Worm (Caenorhabditis elegans): ENCODE data around the gene pes-10.

The pes-10 gene

ce11 chrII:12847736-12848135 lies at the start of gene pes-10:
TSS of gene pes-10 (minus strand) at chrII:12847836.
- no peak for TF ChIP-seq lsy-12 (tag; optimal IDR thresholded peaks at IDR 0.05)

ce11 chrII:12897361-12897760 lies 49.7 kb upstream of the pes-10 start:
- TF ChIP-seq mml-1 (tag; optimal IDR thresholded peaks at IDR 0.05): no peak
- TF ChIP-seq mdl-1 (tag; optimal IDR thresholded peaks at IDR 0.05): no peak
- TF ChIP-seq aly-2 (tag; optimal IDR thresholded peaks at IDR 0.05): no peak
- no peak for TF ChIP-seq elt-2 (tag; optimal IDR thresholded peaks at IDR 0.05)
- no peak for TF ChIP-seq nhr-43 (tag; optimal IDR thresholded peaks at IDR 0.05; ENCODE audit: poor library complexity, severe bottlenecking)
- no peak for TF ChIP-seq ceh-28 (tag; optimal IDR thresholded peaks at IDR 0.05)

- TF ChIP-seq fkh-2 (tag; optimal IDR thresholded peaks at IDR 0.05): no peak
- TF ChIP-seq ceh-28 (tag; optimal IDR thresholded peaks at IDR 0.05): no peak
- TF ChIP-seq nhr-43 (tag; optimal IDR thresholded peaks at IDR 0.05; ENCODE audit: poor library complexity, severe bottlenecking): no peak
- no peak for TF ChIP-seq fkh-10 (GFP tag; optimal IDR thresholded peaks at IDR 0.05)
- no peak for TF ChIP-seq nhr-76 (tag; optimal IDR thresholded peaks at IDR 0.05)
Observed at ce11 chrII:12896666-12897065, 49.0 kb upstream of the pes-10 start.

ce11 chrII:12895078-12895670 lies 47.5 kb upstream of the pes-10 start, which contains the start of the genes clec-62 and clec-63:
TSS of gene clec-62 (minus strand) at chrII:12895128.
TSS of gene clec-63 (plus strand) at chrII:12895638.
- TF ChIP-seq pha-4 (tag; optimal IDR thresholded peaks at IDR 0.05) (peak; percentile 39), elt-2 (tag; optimal IDR thresholded peaks at IDR 0.05) (peak; percentile 96), ceh-28 (tag; optimal IDR thresholded peaks at IDR 0.05) (no peak), daf-12 (tag; optimal IDR thresholded peaks at IDR 0.05) (no peak), snpc-4 (tag; optimal IDR thresholded peaks at IDR 0.05) (no peak), ceh-9 (tag; optimal IDR thresholded peaks at IDR 0.05) (no peak), pqm-1 (tag; optimal IDR thresholded peaks at IDR 0.05) (peak; percentile 72), unc-39 (tag; optimal IDR thresholded peaks at IDR 0.05) (no peak), aly-2 (tag; optimal IDR thresholded peaks at IDR 0.05) (no peak), nhr-25 (tag; optimal IDR thresholded peaks at IDR 0.05) (no peak), jun-1 (tag; optimal IDR thresholded peaks at IDR 0.05) (peak; percentile 30)

ce11 chrII:12892407-12892806 lies 44.8 kb upstream of the pes-10 start:
- no peak for TF ChIP-seq elt-3 (tag; optimal IDR thresholded peaks at IDR 0.05)
- TF ChIP-seq nhr-11 (tag; optimal IDR thresholded peaks at IDR 0.05): no peak
- TF ChIP-seq fkh-2 (tag; optimal IDR thresholded peaks at IDR 0.05): no peak
- no peak for TF ChIP-seq zag-1 (tag; optimal IDR thresholded peaks at IDR 0.05)
- no peak for TF ChIP-seq ztf-11 (tag; optimal IDR thresholded peaks at IDR 0.05)
- peak; percentile 57 for TF ChIP-seq elt-2 (tag; optimal IDR thresholded peaks at IDR 0.05)
- TF ChIP-seq pqm-1 (tag; optimal IDR thresholded peaks at IDR 0.05): peak; percentile 18
- TF ChIP-seq nhr-76 (tag; optimal IDR thresholded peaks at IDR 0.05): no peak
- TF ChIP-seq nfya-1 (tag; optimal IDR thresholded peaks at IDR 0.05; ENCODE audit: insufficient read depth): no peak
- peak; percentile 26 for TF ChIP-seq jun-1 (tag; optimal IDR thresholded peaks at IDR 0.05)
- no peak for TF ChIP-seq snpc-4 (tag; optimal IDR thresholded peaks at IDR 0.05)
- TF ChIP-seq daf-12 (tag; optimal IDR thresholded peaks at IDR 0.05): no peak
- no peak for TF ChIP-seq R02D3.7 (tag; optimal IDR thresholded peaks at IDR 0.05)

ce11 chrII:12888471-12888870 lies 40.8 kb upstream of the pes-10 start, which contains the start of gene F35C5.3:
TSS of gene F35C5.3 (plus strand) at chrII:12888771.
- TF ChIP-seq nfya-1 (tag; optimal IDR thresholded peaks at IDR 0.05; ENCODE audit: insufficient read depth) (no peak), daf-12 (tag; optimal IDR thresholded peaks at IDR 0.05) (no peak), ztf-4 (tag; optimal IDR thresholded peaks at IDR 0.05) (no peak), mml-1 (tag; optimal IDR thresholded peaks at IDR 0.05) (no peak), nhr-12 (tag; optimal IDR thresholded peaks at IDR 0.05) (no peak), nhr-11 (tag; optimal IDR thresholded peaks at IDR 0.05) (no peak), egl-27 (tag; optimal IDR thresholded peaks at IDR 0.05) (no peak), fos-1 (tag; optimal IDR thresholded peaks at IDR 0.05) (no peak), elt-2 (tag; optimal IDR thresholded peaks at IDR 0.05) (no peak), ceh-28 (tag; optimal IDR thresholded peaks at IDR 0.05) (no peak), nhr-77 (tag; optimal IDR thresholded peaks at IDR 0.05) (no peak), nhr-23 (tag; optimal IDR thresholded peaks at IDR 0.05) (no peak), pha-4 (tag; optimal IDR thresholded peaks at IDR 0.05) (no peak), R02D3.7 (tag; optimal IDR thresholded peaks at IDR 0.05) (no peak), lsy-12 (tag; optimal IDR thresholded peaks at IDR 0.05) (no peak), aly-2 (tag; optimal IDR thresholded peaks at IDR 0.05) (no peak), jun-1 (tag; optimal IDR thresholded peaks at IDR 0.05) (no peak), nhr-76 (tag; optimal IDR thresholded peaks at IDR 0.05) (no peak), unc-39 (tag; optimal IDR thresholded peaks at IDR 0.05) (no peak)
